Worm (Caenorhabditis elegans) whole organism, late embryonic: ENCODE measurements around the gene F54F2.9.
A peak's percentile ranks its signal among the peaks of the same experiment; 100 is the strongest.

Source experiments
- C08G9.2 ChIP-seq: sonication (generic microtip); optimal IDR thresholded peaks from 2 replicates; lab custom pipeline; 2016; ENCODE audit warnings: mild to moderate bottlenecking, missing genetic modification characterization, moderate library complexity, missing compliant biosample characterization
- C38D4.7 ChIP-seq: fragments of 200-800 bp; sonication (Bioruptor generic); optimal IDR thresholded peaks from 2 replicates; lab custom pipeline; 2018; ENCODE audit warnings: mild to moderate bottlenecking, missing genetic modification characterization, moderate library complexity, missing compliant biosample characterization
- F13H6.1 ChIP-seq: sonication (generic microtip); optimal IDR thresholded peaks from 2 replicates; lab custom pipeline; 2016; ENCODE audit warnings: missing genetic modification characterization, missing compliant biosample characterization
- K02D7.2 ChIP-seq: sonication (generic microtip); optimal IDR thresholded peaks from 2 replicates; lab custom pipeline; 2017; ENCODE audit warnings: mild to moderate bottlenecking, missing genetic modification characterization, missing compliant biosample characterization
- K09A11.1 ChIP-seq: sonication (generic microtip); optimal IDR thresholded peaks from 2 replicates; lab custom pipeline; 2017; ENCODE audit warnings: antibody characterized with exemption, mild to moderate bottlenecking, missing genetic modification characterization, missing compliant biosample characterization; ENCODE audit not compliant: insufficient read depth
- ahr-1 ChIP-seq: sonication (generic microtip); optimal IDR thresholded peaks from 2 replicates; lab custom pipeline; 2016; ENCODE audit warnings: missing genetic modification characterization, missing compliant biosample characterization
- ama-1 ChIP-seq: fragments of 150-350 bp; optimal IDR thresholded peaks from 2 replicates; lab custom pipeline; 2014
- ceh-14 ChIP-seq: sonication (generic microtip); optimal IDR thresholded peaks from 2 replicates; lab custom pipeline; 2016; ENCODE audit warnings: missing genotype, missing genetic modification characterization, missing compliant biosample characterization
- ceh-18 ChIP-seq: sonication (generic microtip); optimal IDR thresholded peaks from 2 replicates; lab custom pipeline; 2016; ENCODE audit warnings: missing genetic modification characterization, missing compliant biosample characterization
- ceh-19 ChIP-seq: fragments of 200-800 bp; sonication (Bioruptor generic); optimal IDR thresholded peaks from 2 replicates; lab custom pipeline; 2018; ENCODE audit warnings: mild to moderate bottlenecking, missing genetic modification characterization, missing compliant biosample characterization
- ceh-2 ChIP-seq: sonication (generic microtip); optimal IDR thresholded peaks from 2 replicates; lab custom pipeline; 2016; ENCODE audit warnings: missing genotype, missing genetic modification characterization, missing compliant biosample characterization
- ceh-22 ChIP-seq: sonication (generic microtip); optimal IDR thresholded peaks from 2 replicates; lab custom pipeline; 2017; ENCODE audit warnings: missing biosample characterization, missing genetic modification characterization
- ceh-24 ChIP-seq: sonication (generic microtip); optimal IDR thresholded peaks from 2 replicates; lab custom pipeline; 2016; ENCODE audit warnings: mild to moderate bottlenecking, missing genetic modification characterization, missing compliant biosample characterization
- ceh-30 ChIP-seq: fragments of 150-350 bp; optimal IDR thresholded peaks from 2 replicates; lab custom pipeline; 2014; ENCODE audit warnings: missing biosample characterization, missing genetic modification characterization
- ceh-31 ChIP-seq: sonication (generic microtip); optimal IDR thresholded peaks from 2 replicates; lab custom pipeline; 2016; ENCODE audit warnings: missing genetic modification characterization, missing compliant biosample characterization
- ceh-34 ChIP-seq: sonication (generic microtip); optimal IDR thresholded peaks from 2 replicates; lab custom pipeline; 2016; ENCODE audit warnings: mild to moderate bottlenecking, missing genetic modification characterization, missing compliant biosample characterization
- ceh-6 ChIP-seq: fragments of 200-800 bp; sonication (Bioruptor generic); optimal IDR thresholded peaks from 2 replicates; lab custom pipeline; 2018; ENCODE audit warnings: mild to moderate bottlenecking, missing genetic modification characterization, missing compliant biosample characterization
- ceh-9 ChIP-seq: sonication (generic microtip); optimal IDR thresholded peaks from 2 replicates; lab custom pipeline; 2016; ENCODE audit warnings: mild to moderate bottlenecking, missing genetic modification characterization, inconsistent platforms, missing compliant biosample characterization
- che-1 ChIP-seq: sonication (generic microtip); optimal IDR thresholded peaks from 2 replicates; lab custom pipeline; 2016; ENCODE audit warnings: mild to moderate bottlenecking, missing genetic modification characterization, missing compliant biosample characterization
- dmd-4 ChIP-seq: sonication (generic microtip); optimal IDR thresholded peaks from 2 replicates; lab custom pipeline; 2016; ENCODE audit warnings: borderline replicate concordance, missing genetic modification characterization, missing compliant biosample characterization
- dve-1 ChIP-seq: sonication (generic microtip); optimal IDR thresholded peaks from 2 replicates; lab custom pipeline; 2017; ENCODE audit warnings: antibody characterized with exemption, mild to moderate bottlenecking, missing genetic modification characterization, missing compliant biosample characterization
- elt-2 ChIP-seq: sonication (generic microtip); optimal IDR thresholded peaks from 2 replicates; lab custom pipeline; 2016; ENCODE audit warnings: missing genetic modification reagents, missing genetic modification characterization, missing compliant biosample characterization
- elt-4 ChIP-seq: sonication (generic microtip); optimal IDR thresholded peaks from 2 replicates; lab custom pipeline; 2016; ENCODE audit warnings: missing genetic modification characterization, missing compliant biosample characterization
- ets-4 ChIP-seq: sonication (generic microtip); optimal IDR thresholded peaks from 2 replicates; lab custom pipeline; 2016; ENCODE audit warnings: missing genetic modification characterization, missing compliant biosample characterization
- eyg-1 ChIP-seq: sonication (generic microtip); optimal IDR thresholded peaks from 2 replicates; lab custom pipeline; 2016; ENCODE audit warnings: missing genotype, missing genetic modification characterization, missing compliant biosample characterization
- fax-1 ChIP-seq: sonication (generic microtip); optimal IDR thresholded peaks from 2 replicates; lab custom pipeline; 2016; ENCODE audit warnings: missing genotype, missing genetic modification characterization, missing compliant biosample characterization
- fkh-6 ChIP-seq: sonication (generic microtip); optimal IDR thresholded peaks from 2 replicates; lab custom pipeline; 2016; ENCODE audit warnings: missing genetic modification characterization, missing compliant biosample characterization
- gmeb-2 ChIP-seq: sonication (generic microtip); optimal IDR thresholded peaks from 2 replicates; lab custom pipeline; 2016; ENCODE audit warnings: missing genetic modification characterization, inconsistent platforms, missing compliant biosample characterization
- hlh-30 ChIP-seq: sonication (generic microtip); optimal IDR thresholded peaks from 2 replicates; lab custom pipeline; 2017; ENCODE audit warnings: antibody characterized with exemption, missing genetic modification characterization, missing compliant biosample characterization; ENCODE audit not compliant: insufficient read depth
- hlh-6 ChIP-seq: sonication (generic microtip); optimal IDR thresholded peaks from 2 replicates; lab custom pipeline; 2016; ENCODE audit warnings: missing genotype, missing genetic modification characterization, missing compliant biosample characterization
- hlh-8 ChIP-seq: sonication (generic microtip); optimal IDR thresholded peaks from 2 replicates; lab custom pipeline; 2016; ENCODE audit warnings: missing genotype, missing genetic modification characterization, missing compliant biosample characterization
- lim-6 ChIP-seq: sonication (generic microtip); optimal IDR thresholded peaks from 2 replicates; lab custom pipeline; 2016; ENCODE audit warnings: missing genetic modification characterization, missing compliant biosample characterization
- lin-11 ChIP-seq: fragments of 200-800 bp; sonication (Bioruptor generic); optimal IDR thresholded peaks from 2 replicates; lab custom pipeline; 2018; ENCODE audit warnings: mild to moderate bottlenecking, missing genetic modification characterization, missing compliant biosample characterization
- madf-2 ChIP-seq: sonication (generic microtip); optimal IDR thresholded peaks from 2 replicates; lab custom pipeline; 2017; ENCODE audit warnings: missing genetic modification characterization, missing compliant biosample characterization
- mec-3 ChIP-seq: sonication (generic microtip); optimal IDR thresholded peaks from 2 replicates; lab custom pipeline; 2016; ENCODE audit warnings: borderline replicate concordance, missing genetic modification characterization, missing compliant biosample characterization
- nhr-11 ChIP-seq: fragments of 150-350 bp; optimal IDR thresholded peaks from 2 replicates; lab custom pipeline; 2014; ENCODE audit warnings: missing biosample characterization, missing genetic modification characterization
- npax-4 ChIP-seq: sonication (generic microtip); optimal IDR thresholded peaks from 2 replicates; lab custom pipeline; 2016; ENCODE audit warnings: missing genetic modification characterization, missing compliant biosample characterization
- pag-3 ChIP-seq: sonication (generic microtip); optimal IDR thresholded peaks from 2 replicates; lab custom pipeline; 2016; ENCODE audit warnings: missing compliant biosample characterization, missing genetic modification characterization, borderline replicate concordance
- pat-9 ChIP-seq: fragments of 200-800 bp; sonication (Bioruptor generic); optimal IDR thresholded peaks from 2 replicates; lab custom pipeline; 2018; ENCODE audit warnings: mild to moderate bottlenecking, missing genetic modification characterization, moderate library complexity, missing compliant biosample characterization
- pha-2 ChIP-seq: sonication (generic microtip); optimal IDR thresholded peaks from 2 replicates; lab custom pipeline; 2017; ENCODE audit warnings: mild to moderate bottlenecking, missing genetic modification characterization, missing compliant biosample characterization
- pqm-1 ChIP-seq: sonication (generic microtip); optimal IDR thresholded peaks from 2 replicates; lab custom pipeline; 2016; ENCODE audit warnings: missing genetic modification characterization, missing compliant biosample characterization
- pros-1 ChIP-seq: fragments of 150-350 bp; optimal IDR thresholded peaks from 2 replicates; lab custom pipeline; 2014; ENCODE audit warnings: missing biosample characterization, missing genetic modification reagents, missing genetic modification characterization
- rnt-1 ChIP-seq: sonication (generic microtip); optimal IDR thresholded peaks from 2 replicates; lab custom pipeline; 2016; ENCODE audit warnings: missing genetic modification characterization, missing compliant biosample characterization
- sdc-2 ChIP-seq: sonication (generic microtip); optimal IDR thresholded peaks from 2 replicates; lab custom pipeline; 2016; ENCODE audit warnings: missing genotype, missing genetic modification characterization, missing compliant biosample characterization
- sox-4 ChIP-seq: sonication (generic microtip); optimal IDR thresholded peaks from 2 replicates; lab custom pipeline; 2017; ENCODE audit warnings: mild to moderate bottlenecking, missing genetic modification characterization, inconsistent platforms, missing compliant biosample characterization
- tbx-2 ChIP-seq: sonication (generic microtip); optimal IDR thresholded peaks from 2 replicates; lab custom pipeline; 2016; ENCODE audit warnings: missing genetic modification characterization, missing compliant biosample characterization
- tbx-7 ChIP-seq: sonication (generic microtip); optimal IDR thresholded peaks from 2 replicates; lab custom pipeline; 2016; ENCODE audit warnings: missing genotype, missing genetic modification characterization, missing compliant biosample characterization
- unc-42 ChIP-seq: sonication (generic microtip); optimal IDR thresholded peaks from 2 replicates; lab custom pipeline; 2016; ENCODE audit warnings: missing genotype, missing genetic modification characterization, missing compliant biosample characterization
- unc-55 ChIP-seq: sonication (generic microtip); optimal IDR thresholded peaks from 2 replicates; lab custom pipeline; 2017; ENCODE audit warnings: missing biosample characterization, missing genetic modification reagents, missing genetic modification characterization
- unc-86 ChIP-seq: sonication (generic microtip); optimal IDR thresholded peaks from 2 replicates; lab custom pipeline; 2016; ENCODE audit warnings: missing genetic modification characterization, missing compliant biosample characterization
- zip-5 ChIP-seq: sonication (generic microtip); optimal IDR thresholded peaks from 2 replicates; lab custom pipeline; 2016; ENCODE audit warnings: missing genetic modification characterization, missing compliant biosample characterization
- ztf-16 ChIP-seq: sonication (generic microtip); optimal IDR thresholded peaks from 2 replicates; lab custom pipeline; 2017; ENCODE audit warnings: missing genetic modification characterization, missing compliant biosample characterization

The F54F2.9 gene

DNA sequence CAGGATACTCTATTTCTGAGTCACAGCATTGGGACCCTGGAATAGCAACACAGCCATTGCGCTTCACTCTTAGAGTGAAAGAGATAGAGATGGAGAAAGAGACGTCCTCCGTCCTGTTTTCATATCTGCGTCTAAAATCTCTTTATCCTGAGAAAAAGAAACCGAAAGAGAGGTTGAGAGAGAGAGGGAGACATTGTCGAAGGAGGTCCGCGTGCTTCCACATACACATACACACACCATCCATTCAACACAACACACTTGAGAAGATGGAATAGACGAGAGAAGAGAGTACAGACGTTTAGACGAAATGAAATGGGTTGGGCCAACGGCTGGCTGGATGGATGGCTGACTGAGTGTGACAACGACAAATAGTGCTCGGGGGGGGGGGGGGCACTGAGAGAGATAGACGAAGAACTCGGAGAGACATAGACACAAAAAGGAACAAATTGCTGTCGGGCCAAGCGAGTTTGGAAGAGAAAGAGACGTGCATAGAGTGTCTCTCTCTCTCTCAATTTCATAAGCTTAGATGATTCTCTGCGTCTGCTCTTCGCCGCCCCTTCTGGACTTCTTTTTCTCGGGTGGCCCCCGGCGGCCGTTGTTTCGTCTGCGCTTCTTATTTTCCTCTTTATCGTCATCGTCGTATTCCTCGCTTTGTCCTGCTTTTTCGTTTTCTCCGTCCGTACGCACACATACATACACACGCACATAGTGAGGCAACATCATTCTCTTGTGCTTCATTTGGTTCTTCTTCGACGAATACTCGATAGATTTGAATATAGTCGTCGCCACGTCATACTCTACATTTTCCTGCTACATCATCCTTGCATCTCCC is 26.8 kb downstream of the F54F2.9 start, which contains the start of gene F54F2.6:
Gene F54F2.6 (minus strand): TSS at position 738 of the 832 bp plus-strand sequence.
- TF ChIP-seq unc-86 (tag; lab: Kevin White, UChicago) (peak; percentile 57), K02D7.2 (tag; lab: Kevin White, UChicago) (no peak), tbx-7 (tag; lab: Kevin White, UChicago) (no peak), che-1 (tag; lab: Kevin White, UChicago) (no peak), ceh-14 (peak; percentile 84), fkh-6 (tag; lab: Kevin White, UChicago) (no peak), npax-4 (tag; lab: Kevin White, UChicago) (no peak), ahr-1 (tag; lab: Kevin White, UChicago) (no peak), elt-2 (tag; lab: Kevin White, UChicago) (peak; percentile 44), unc-55 (GFP tag; lab: Kevin White, UChicago) (peak; percentile 91), ztf-16 (tag; lab: Kevin White, UChicago) (peak; percentile 41), C38D4.7 (GFP tag; lab: Kevin White, UChicago) (no peak), F13H6.1 (peak; percentile 45), pha-2 (peak; percentile 76), hlh-8 (tag; lab: Kevin White, UChicago) (peak; percentile 60), pat-9 (tag; lab: Kevin White, UChicago) (no peak), ceh-34 (tag; lab: Kevin White, UChicago) (peak; percentile 88), mec-3 (tag; lab: Kevin White, UChicago) (peak; percentile 27), unc-42 (tag; lab: Kevin White, UChicago) (peak; percentile 86), C08G9.2 (no peak), tbx-2 (tag; lab: Kevin White, UChicago) (peak; percentile 80), rnt-1 (peak; percentile 60), ceh-31 (tag; lab: Kevin White, UChicago) (peak; percentile 91), lim-6 (tag; lab: Kevin White, UChicago) (no peak), pqm-1 (tag; lab: Kevin White, UChicago) (peak; percentile 53), ceh-30 (tag; lab: Kevin White, UChicago) (peak; percentile 3), ama-1 (peak; percentile 64), ceh-9 (tag; lab: Kevin White, UChicago) (no peak), pag-3 (no peak), K09A11.1 (peak; percentile 47), hlh-6 (no peak), sdc-2 (peak; percentile 58), lin-11 (tag; lab: Kevin White, UChicago) (no peak), hlh-30 (tag; lab: Kevin White, UChicago) (peak; percentile 88), ceh-24 (tag; lab: Kevin White, UChicago) (no peak), sox-4 (tag; lab: Kevin White, UChicago) (no peak), ceh-6 (GFP tag; lab: Kevin White, UChicago) (no peak), dmd-4 (no peak), dve-1 (tag; lab: Kevin White, UChicago) (no peak), fax-1 (peak; percentile 50), madf-2 (tag; lab: Kevin White, UChicago) (no peak), gmeb-2 (tag; lab: Kevin White, UChicago) (no peak), elt-4 (tag; lab: Kevin White, UChicago) (no peak), ets-4 (tag; lab: Kevin White, UChicago) (no peak), ceh-2 (peak; percentile 57), eyg-1 (tag; lab: Kevin White, UChicago) (no peak), pros-1 (tag; lab: Kevin White, UChicago) (peak; percentile 78), ceh-19 (GFP tag; lab: Kevin White, UChicago) (peak; percentile 77), ceh-18 (peak; percentile 96), zip-5 (tag; lab: Kevin White, UChicago) (peak; percentile 14), nhr-11 (tag; lab: Kevin White, UChicago) (no peak), ceh-22 (tag; lab: Kevin White, UChicago) (peak; percentile 69)
